Worm (Caenorhabditis elegans) whole organism, L3 larva: ENCODE data around the gene cdc-50.B.
A peak's percentile ranks its signal among the peaks of the same experiment; 100 is the strongest.

Experiments used
- R02D3.7 ChIP-seq: fragments of 150-350 bp; optimal IDR thresholded peaks from 2 replicates; lab custom pipeline; 2014; ENCODE audit warnings: missing biosample characterization, missing genetic modification characterization
- ZK546.5 ChIP-seq: sonication (generic microtip); optimal IDR thresholded peaks from 2 replicates; lab custom pipeline; 2017; ENCODE audit warnings: missing biosample characterization, missing genetic modification characterization
- ama-1 ChIP-seq: fragments of 150-350 bp; optimal IDR thresholded peaks from 2 replicates; lab custom pipeline; 2018
- ceh-16 ChIP-seq: sonication (generic microtip); optimal IDR thresholded peaks from 2 replicates; lab custom pipeline; 2017; ENCODE audit warnings: missing biosample characterization, missing genetic modification characterization
- ceh-28 ChIP-seq: fragments of 150-350 bp; optimal IDR thresholded peaks from 2 replicates; lab custom pipeline; 2014; ENCODE audit warnings: missing biosample characterization, missing genetic modification reagents, missing genetic modification characterization
- ceh-9 ChIP-seq: sonication (generic microtip); optimal IDR thresholded peaks from 2 replicates; lab custom pipeline; 2018; ENCODE audit warnings: missing biosample characterization, missing genetic modification characterization
- daf-12 ChIP-seq: fragments of 150-350 bp; optimal IDR thresholded peaks from 2 replicates; lab custom pipeline; 2014; ENCODE audit warnings: missing biosample characterization, missing genetic modification reagents, missing genetic modification characterization
- egl-27 ChIP-seq: sonication (generic microtip); optimal IDR thresholded peaks from 4 replicates; lab custom pipeline; 2017; ENCODE audit warnings: missing biosample characterization, missing genetic modification reagents, missing genetic modification characterization
- elt-1 ChIP-seq: fragments of 150-350 bp; optimal IDR thresholded peaks from 2 replicates; lab custom pipeline; 2014; ENCODE audit warnings: missing biosample characterization, missing genetic modification characterization
- elt-2 ChIP-seq: sonication (generic microtip); optimal IDR thresholded peaks from 2 replicates; lab custom pipeline; 2016; ENCODE audit warnings: missing genetic modification reagents, mild to moderate bottlenecking, missing genetic modification characterization, missing compliant biosample characterization
- elt-3 ChIP-seq, 3 experiments: fragments of 150-350 bp in 1 of 3; sonication (generic microtip) in 2 of 3; optimal IDR thresholded peaks; 2 replicates in 2 of 3; 4 replicates in 1 of 3; lab custom pipeline; 2014 to 2017; ENCODE audit warnings: missing biosample characterization in 3 of 3, missing genetic modification characterization in 3 of 3
- eor-1 ChIP-seq, 2 experiments: fragments of 150-350 bp; optimal IDR thresholded peaks; 2 replicates each; lab custom pipeline; 2014 to 2018; ENCODE audit warnings: missing biosample characterization in 2 of 2, missing genetic modification characterization in 2 of 2
- fkh-2 ChIP-seq: fragments of 150-350 bp; optimal IDR thresholded peaks from 2 replicates; lab custom pipeline; 2014; ENCODE audit warnings: missing biosample characterization, missing genetic modification reagents, missing genetic modification characterization
- fos-1 ChIP-seq: fragments of 150-350 bp; optimal IDR thresholded peaks from 2 replicates; lab custom pipeline; 2014; ENCODE audit warnings: missing biosample characterization, missing genetic modification characterization
- hmg-11 ChIP-seq: sonication (generic microtip); optimal IDR thresholded peaks from 2 replicates; lab custom pipeline; 2016; ENCODE audit warnings: missing genetic modification characterization, missing compliant biosample characterization
- jun-1 ChIP-seq: fragments of 150-350 bp; optimal IDR thresholded peaks from 2 replicates; lab custom pipeline; 2014; ENCODE audit warnings: missing biosample characterization, missing genetic modification reagents, missing genetic modification characterization
- lin-15B ChIP-seq: fragments of 150-350 bp; optimal IDR thresholded peaks from 2 replicates; lab custom pipeline; 2014; ENCODE audit warnings: missing biosample characterization, missing genetic modification characterization
- lin-39 ChIP-seq: fragments of 150-350 bp; optimal IDR thresholded peaks from 2 replicates; lab custom pipeline; 2018; ENCODE audit warnings: missing biosample characterization, missing genetic modification reagents, missing genetic modification characterization
- lsy-12 ChIP-seq: sonication (generic microtip); optimal IDR thresholded peaks from 2 replicates; lab custom pipeline; 2016; ENCODE audit warnings: mild to moderate bottlenecking, missing genetic modification characterization, missing compliant biosample characterization
- mdl-1 ChIP-seq: fragments of 150-350 bp; optimal IDR thresholded peaks from 2 replicates; lab custom pipeline; 2014; ENCODE audit warnings: missing biosample characterization, missing genetic modification characterization
- mml-1 ChIP-seq: fragments of 150-350 bp; sonication (generic microtip); optimal IDR thresholded peaks from 3 replicates; lab custom pipeline; 2014; ENCODE audit warnings: missing biosample characterization, missing genetic modification characterization
- nfya-1 ChIP-seq: sonication (generic microtip); optimal IDR thresholded peaks from 2 replicates; lab custom pipeline; 2017; ENCODE audit warnings: missing genetic modification characterization, mild to moderate bottlenecking, missing compliant biosample characterization, antibody characterized with exemption, moderate library complexity; ENCODE audit not compliant: insufficient read depth
- nhr-23 ChIP-seq: fragments of 150-350 bp; optimal IDR thresholded peaks from 2 replicates; lab custom pipeline; 2014; ENCODE audit warnings: missing biosample characterization, missing genetic modification reagents, missing genetic modification characterization
- nhr-237 ChIP-seq: fragments of 150-350 bp; optimal IDR thresholded peaks from 2 replicates; lab custom pipeline; 2014; ENCODE audit warnings: missing biosample characterization, missing genetic modification characterization
- nhr-43 ChIP-seq: sonication (generic microtip); optimal IDR thresholded peaks from 2 replicates; lab custom pipeline; 2016; ENCODE audit warnings: mild to moderate bottlenecking, missing genetic modification characterization, missing compliant biosample characterization; ENCODE audit not compliant: poor library complexity, severe bottlenecking
- nhr-67 ChIP-seq: fragments of 150-350 bp; optimal IDR thresholded peaks from 2 replicates; lab custom pipeline; 2014; ENCODE audit warnings: missing biosample characterization, missing genetic modification characterization
- nhr-76 ChIP-seq: fragments of 150-350 bp; sonication (generic microtip); optimal IDR thresholded peaks from 5 replicates; lab custom pipeline; 2014; ENCODE audit warnings: missing biosample characterization, missing genetic modification characterization
- pha-4 ChIP-seq: fragments of 150-350 bp; optimal IDR thresholded peaks from 2 replicates; lab custom pipeline; 2014; ENCODE audit warnings: missing biosample characterization, missing genetic modification reagents, missing genetic modification characterization
- pqm-1 ChIP-seq: fragments of 150-350 bp; optimal IDR thresholded peaks from 2 replicates; lab custom pipeline; 2017; ENCODE audit warnings: missing biosample characterization, missing genetic modification characterization, inconsistent platforms
- sea-2 ChIP-seq: fragments of 150-350 bp; sonication (generic microtip); optimal IDR thresholded peaks from 4 replicates; lab custom pipeline; 2014; ENCODE audit warnings: missing biosample characterization, missing genetic modification reagents, missing genetic modification characterization
- snpc-4 ChIP-seq: fragments of 150-350 bp; optimal IDR thresholded peaks from 2 replicates; lab custom pipeline; 2014; ENCODE audit warnings: missing biosample characterization, missing genetic modification characterization
- tbx-2 ChIP-seq: sonication (generic microtip); optimal IDR thresholded peaks from 2 replicates; lab custom pipeline; 2016; ENCODE audit warnings: mild to moderate bottlenecking, missing genetic modification characterization, missing compliant biosample characterization
- unc-39 ChIP-seq: sonication (generic microtip); optimal IDR thresholded peaks from 4 replicates; lab custom pipeline; 2017; ENCODE audit warnings: missing biosample characterization, missing genetic modification characterization
- unc-62 ChIP-seq: fragments of 150-350 bp; sonication (generic microtip); optimal IDR thresholded peaks from 4 replicates; lab custom pipeline; 2014; ENCODE audit warnings: missing biosample characterization, missing genetic modification reagents, missing genetic modification characterization
- zag-1 ChIP-seq: fragments of 150-350 bp; optimal IDR thresholded peaks from 2 replicates; lab custom pipeline; 2014; ENCODE audit warnings: missing biosample characterization, missing genetic modification characterization
- ztf-4 ChIP-seq: fragments of 150-350 bp; optimal IDR thresholded peaks from 2 replicates; lab custom pipeline; 2014; ENCODE audit warnings: missing biosample characterization, missing genetic modification characterization

cdc-50.B gene

ce11 chrIV:8724907-8725306 lies 39.8 kb upstream of the cdc-50.B start:
- TF ChIP-seq pha-4 (tag; lab: Kevin White, UChicago) = no peak
- no peak for TF ChIP-seq eor-1 (tag; optimal IDR thresholded peaks at IDR 0.05; lab: Kevin White, UChicago)
- no peak for TF ChIP-seq nhr-76
- TF ChIP-seq pqm-1 (tag; lab: Kevin White, UChicago) = no peak
- TF ChIP-seq elt-1 = no peak
- no peak for TF ChIP-seq nfya-1 (tag; lab: Kevin White, UChicago)
- no peak for TF ChIP-seq tbx-2 (tag; lab: Kevin White, UChicago)
- TF ChIP-seq ceh-9 (tag; lab: Kevin White, UChicago) = no peak
- no peak for TF ChIP-seq unc-62 (GFP tag; lab: Kevin White, UChicago)
- TF ChIP-seq sea-2 = no peak
- no peak for TF ChIP-seq lin-39 (tag; lab: Kevin White, UChicago)
- TF ChIP-seq jun-1 (tag; lab: Kevin White, UChicago) = no peak
- TF ChIP-seq elt-3 (tag; optimal IDR thresholded peaks at IDR 0.05; lab: Kevin White, UChicago) = no peak
- TF ChIP-seq R02D3.7 (tag; lab: Kevin White, UChicago) = no peak
- no peak for TF ChIP-seq ama-1 (lab: Kevin White, UChicago)
- TF ChIP-seq, all 47 proteins: peak for 0

ce11 chrIV:8725345-8725744 lies 39.3 kb upstream of the cdc-50.B start, which contains the start of gene pgm-3:
TSS of gene pgm-3 (plus strand) at chrIV:8725722.
- peak; percentile 15 for TF ChIP-seq R02D3.7 (tag; lab: Kevin White, UChicago)
- no peak for TF ChIP-seq hmg-11 (tag; lab: Kevin White, UChicago)
- TF ChIP-seq ZK546.5 (tag; lab: Kevin White, UChicago) = no peak
- peak; percentile 64 for TF ChIP-seq elt-2
- peak; percentile 2 for TF ChIP-seq lin-15B (tag; lab: Kevin White, UChicago)
- TF ChIP-seq pqm-1 (tag; lab: Kevin White, UChicago) = peak; percentile 32

DNA sequence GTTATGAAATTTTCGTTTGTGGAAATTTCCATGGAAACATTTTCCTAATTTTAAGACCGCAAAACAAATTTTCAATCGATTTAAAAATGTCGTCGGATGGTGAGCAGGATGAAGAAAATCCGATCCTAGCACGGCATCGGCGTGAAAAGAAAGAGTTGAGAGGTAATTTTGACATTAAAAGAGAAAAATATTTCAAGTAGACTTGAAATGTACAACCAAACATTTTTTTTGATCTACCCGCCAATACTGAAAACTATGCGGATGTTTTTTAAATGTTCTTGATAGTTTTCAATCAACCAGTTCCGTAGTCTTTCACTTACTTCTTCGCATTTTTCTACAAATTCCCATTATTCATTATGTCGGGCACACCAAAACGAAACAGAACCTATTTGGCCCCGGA lies 36.5 kb upstream of the cdc-50.B start, which contains the start of gene otub-3:
TSS of gene otub-3 (plus strand) at position 56 of the 400 bp plus-strand sequence.
- no peak for TF ChIP-seq nhr-43 (tag; lab: Kevin White, UChicago)
- no peak for TF ChIP-seq lin-15B (tag; lab: Kevin White, UChicago)
- TF ChIP-seq nhr-67 (tag; lab: Kevin White, UChicago) = no peak
- TF ChIP-seq nfya-1 (tag; lab: Kevin White, UChicago) = no peak
- TF ChIP-seq ceh-16 (tag; lab: Kevin White, UChicago) = no peak
- TF ChIP-seq hmg-11 (tag; lab: Kevin White, UChicago) = no peak
- no peak for TF ChIP-seq zag-1 (tag; lab: Kevin White, UChicago)
- TF ChIP-seq sea-2 = no peak
- no peak for TF ChIP-seq nhr-237 (tag; lab: Kevin White, UChicago)
- no peak for TF ChIP-seq fkh-2
- no peak for TF ChIP-seq jun-1 (tag; lab: Kevin White, UChicago)
- TF ChIP-seq unc-39 (tag; lab: Kevin White, UChicago) = no peak
- TF ChIP-seq ZK546.5 (tag; lab: Kevin White, UChicago) = no peak
- TF ChIP-seq elt-3 (tag; optimal IDR thresholded peaks at IDR 0.05; lab: Kevin White, UChicago) = no peak
- no peak for TF ChIP-seq mml-1 (tag; lab: Kevin White, UChicago)
- TF ChIP-seq mdl-1 (tag; lab: Kevin White, UChicago) = no peak

DNA sequence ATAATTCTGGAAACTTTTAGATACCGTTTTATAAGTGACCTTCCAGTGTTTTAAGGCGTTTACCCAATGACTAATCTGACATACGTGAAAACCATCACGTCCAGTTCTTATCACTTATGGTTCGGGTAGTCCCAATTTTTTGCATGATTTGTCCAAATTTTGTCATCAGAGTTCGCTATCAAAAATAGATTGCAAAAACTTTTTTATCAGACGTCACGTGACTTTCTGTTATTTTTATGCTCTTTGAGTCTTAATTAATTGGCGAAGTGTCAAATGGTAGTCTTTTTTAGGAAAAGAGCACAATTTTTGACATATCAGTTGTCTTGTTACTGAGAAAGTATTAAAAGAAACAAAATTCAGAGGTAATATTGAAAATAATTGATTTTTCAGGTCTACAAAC lies 35.0 kb upstream of the cdc-50.B start:
- peak; percentile 66 for TF ChIP-seq pqm-1 (tag; lab: Kevin White, UChicago)
- TF ChIP-seq elt-2 = peak; percentile 90
- no peak for TF ChIP-seq ZK546.5 (tag; lab: Kevin White, UChicago)
- no peak for TF ChIP-seq egl-27
- TF ChIP-seq nfya-1 (tag; lab: Kevin White, UChicago) = no peak
- no peak for TF ChIP-seq unc-39 (tag; lab: Kevin White, UChicago)
- peak; percentile 45 for TF ChIP-seq pha-4 (tag; lab: Kevin White, UChicago)
- no peak for TF ChIP-seq ceh-28 (tag; lab: Kevin White, UChicago)
- no peak for TF ChIP-seq mdl-1 (tag; lab: Kevin White, UChicago)
- no peak for TF ChIP-seq ceh-9 (tag; lab: Kevin White, UChicago)
- no peak for TF ChIP-seq snpc-4
- TF ChIP-seq hmg-11 (tag; lab: Kevin White, UChicago) = no peak
- no peak for TF ChIP-seq eor-1 (tag; optimal IDR thresholded peaks at IDR 0.05; lab: Kevin White, UChicago)
- TF ChIP-seq ztf-4 (tag; lab: Kevin White, UChicago) = no peak
- no peak for TF ChIP-seq fos-1 (tag; lab: Kevin White, UChicago)
- no peak for TF ChIP-seq fkh-2
- TF ChIP-seq tbx-2 (tag; lab: Kevin White, UChicago) = no peak
- TF ChIP-seq unc-62 (GFP tag; lab: Kevin White, UChicago) = no peak
- TF ChIP-seq lsy-12 (tag; lab: Kevin White, UChicago) = no peak
- TF ChIP-seq nhr-23 (tag; lab: Kevin White, UChicago) = no peak
- TF ChIP-seq daf-12 (tag; lab: Kevin White, UChicago) = no peak
- no peak for TF ChIP-seq sea-2
